Fruit fly (Drosophila melanogaster): Measurements from ENCODE around the gene CG12054.

DNA sequence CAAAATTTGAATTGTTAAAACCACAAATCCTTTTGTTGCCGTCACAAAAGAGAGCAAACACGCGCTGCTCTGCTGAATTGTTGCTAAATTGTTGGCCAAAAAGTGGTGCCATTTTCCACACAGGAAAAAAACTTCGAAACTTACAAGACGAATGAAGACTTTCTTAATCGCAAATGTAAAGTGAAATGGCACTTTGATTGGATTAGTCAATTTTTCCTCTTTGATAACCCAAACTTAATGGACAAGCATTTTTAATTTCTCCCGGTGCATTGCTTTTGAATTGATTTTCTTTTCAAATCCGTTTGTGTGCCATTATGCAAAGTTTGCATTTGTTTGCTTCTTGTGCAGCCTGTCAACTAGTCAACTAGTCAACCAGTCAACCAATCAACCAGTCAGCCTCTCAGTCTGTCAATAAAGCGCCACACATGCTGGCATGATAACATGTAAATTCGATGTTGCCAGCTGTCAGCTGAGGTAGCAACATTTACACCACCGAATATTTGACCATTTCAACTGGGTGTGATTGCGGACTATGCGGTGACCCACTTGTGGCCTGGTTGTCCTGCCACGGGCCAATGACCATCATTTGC, 22.7 kb downstream of the CG12054 start:
- TF ChIP-seq tj (GFP tag; optimal IDR thresholded peaks at IDR 0.05) (no peak), CG12768 (GFP tag; optimal IDR thresholded peaks at IDR 0.05) (no peak), CG5204 (GFP tag; optimal IDR thresholded peaks at IDR 0.05) (no peak), cic (GFP tag; optimal IDR thresholded peaks at IDR 0.05) (no peak), pad (GFP tag; optimal IDR thresholded peaks at IDR 0.05) (no peak), CG33017 (tag; optimal IDR thresholded peaks at IDR 0.05) (no peak), CG7045 (GFP tag; optimal IDR thresholded peaks at IDR 0.05) (no peak), kay (GFP tag; ENCODE audit: borderline replicate concordance) (no peak), CG14711 (tag; optimal IDR thresholded peaks at IDR 0.05) (no peak), CG11617 (GFP tag; optimal IDR thresholded peaks at IDR 0.05) (no peak), Clk (GFP tag; optimal IDR thresholded peaks at IDR 0.05) (no peak)

Measured in whole organism, adult.